2 worm cellular contexts compared by ENCODE assay signal in genomic region chrV:6413057-6413456, ce11.
TF ChIP-seq lines count a peak whose summit lies in the region.

No protein-coding gene starts in this region.

TF ChIP-seq in whole organism, L3 larva, 47 proteins besides CTCF, POLR2A, EP300 and RAD21 (continued from another document):
- TF ChIP-seq nhr-28 (tag; optimal IDR thresholded peaks at IDR 0.05; lab: Kevin White, UChicago) = no peak
- no peak for TF ChIP-seq daf-12 (tag; optimal IDR thresholded peaks at IDR 0.05; lab: Kevin White, UChicago)
- TF ChIP-seq egl-27 (tag; optimal IDR thresholded peaks at IDR 0.05; lab: Kevin White, UChicago) = no peak
- peak; percentile 67 for TF ChIP-seq jun-1 (tag; optimal IDR thresholded peaks at IDR 0.05; lab: Kevin White, UChicago)
- TF ChIP-seq skn-1 (tag; optimal IDR thresholded peaks at IDR 0.05; lab: Kevin White, UChicago) = no peak
- no peak for TF ChIP-seq fos-1 (tag; optimal IDR thresholded peaks at IDR 0.05; lab: Kevin White, UChicago)
- no peak for TF ChIP-seq unc-39 (tag; optimal IDR thresholded peaks at IDR 0.05; lab: Kevin White, UChicago)
- TF ChIP-seq mdl-1 (tag; optimal IDR thresholded peaks at IDR 0.05; lab: Kevin White, UChicago) = no peak
- TF ChIP-seq unc-62 (GFP tag; optimal IDR thresholded peaks at IDR 0.05; lab: Kevin White, UChicago) = no peak
- no peak for TF ChIP-seq zag-1 (tag; optimal IDR thresholded peaks at IDR 0.05; lab: Kevin White, UChicago)
- no peak for TF ChIP-seq elt-3 (tag; optimal IDR thresholded peaks at IDR 0.05; lab: Kevin White, UChicago)
- peak; percentile 27 for TF ChIP-seq nfya-1 (tag; optimal IDR thresholded peaks at IDR 0.05; lab: Kevin White, UChicago; ENCODE audit: insufficient read depth)
TF ChIP-seq in whole organism, L3 larva: peak in this region for 4.

TF ChIP-seq in whole organism, L4 larva, 104 proteins besides CTCF, POLR2A, EP300 and RAD21 (continued from another document):
- TF ChIP-seq tag-97 (GFP tag; IDR thresholded peaks at IDR 0.05; lab: Robert Waterston, UW) = no peak
- TF ChIP-seq hmg-1.1 (GFP tag; IDR thresholded peaks at IDR 0.05; lab: Robert Waterston, UW) = no peak
- TF ChIP-seq unc-39 (tag; optimal IDR thresholded peaks at IDR 0.05; lab: Kevin White, UChicago) = no peak
- no peak for TF ChIP-seq gei-8 (GFP tag; optimal IDR thresholded peaks at IDR 0.05; lab: Kevin White, UChicago)
- peak; percentile 86 for TF ChIP-seq dve-1 (tag; optimal IDR thresholded peaks at IDR 0.05; lab: Kevin White, UChicago; ENCODE audit: insufficient read depth)
- TF ChIP-seq hlh-30 (tag; optimal IDR thresholded peaks at IDR 0.05; lab: Kevin White, UChicago; ENCODE audit: insufficient read depth) = no peak
- peak; percentile 85 for TF ChIP-seq hlh-11 (tag; optimal IDR thresholded peaks at IDR 0.05; lab: Kevin White, UChicago)
- TF ChIP-seq tra-1 (GFP tag; IDR thresholded peaks at IDR 0.05; lab: Robert Waterston, UW) = peak; percentile 80; the same call in 1 of the 2 replicates
- peak in 1 of 2 experiments; percentile 41 for TF ChIP-seq daf-16 (GFP tag; optimal IDR thresholded peaks at IDR 0.05; lab: Kevin White, UChicago)
- TF ChIP-seq daf-16 (tag; optimal IDR thresholded peaks at IDR 0.05; lab: Kevin White, UChicago) = peak; percentile 52
- TF ChIP-seq skn-1 (tag; optimal IDR thresholded peaks at IDR 0.05; lab: Kevin White, UChicago) = no peak
- TF ChIP-seq mep-1 (tag; optimal IDR thresholded peaks at IDR 0.05; lab: Kevin White, UChicago) = peak; percentile 30
- TF ChIP-seq nhr-28 (tag; optimal IDR thresholded peaks at IDR 0.05; lab: Kevin White, UChicago) = peak; percentile 87
